Fruit fly (Drosophila melanogaster) whole organism, prepupa: Measurements from ENCODE around the gene CG10064.

Experiments
- Blimp-1 ChIP-seq: fragments of 200-800 bp; sonication (Bioruptor generic); optimal IDR thresholded peaks from 3 replicates; lab custom pipeline; 2017; ENCODE audit warnings: missing biosample characterization, missing genetic modification characterization, mild to moderate bottlenecking, moderate library complexity, missing genetic modification reagents
- CG10631 ChIP-seq: fragments of 200-800 bp; sonication (Bioruptor generic); optimal IDR thresholded peaks from 2 replicates; lab custom pipeline; 2016; ENCODE audit warnings: missing biosample characterization, missing genetic modification characterization
- CG10669 ChIP-seq: fragments of 200-800 bp; sonication (Bioruptor generic); optimal IDR thresholded peaks from 3 replicates; lab custom pipeline; 2018; ENCODE audit warnings: missing biosample characterization, mild to moderate bottlenecking, missing genetic modification characterization, moderate library complexity
- CG11294 ChIP-seq: fragments of 200-800 bp; sonication (Bioruptor generic); IDR thresholded peaks from 2 replicates; pipeline ENCODE4 v1.3.6; 2022; ENCODE audit warnings: missing biosample characterization, missing genetic modification characterization
- CG11762 ChIP-seq: fragments of 200-800 bp; sonication (Bioruptor generic); optimal IDR thresholded peaks from 3 replicates; lab custom pipeline; 2016; ENCODE audit warnings: missing biosample characterization, missing genetic modification characterization; ENCODE audit not compliant: insufficient read depth
- CG11902 ChIP-seq: fragments of 200-800 bp; sonication (Bioruptor generic); optimal IDR thresholded peaks from 3 replicates; lab custom pipeline; 2016; ENCODE audit warnings: missing biosample characterization, missing genetic modification characterization
- CG1621 ChIP-seq: fragments of 200-800 bp; sonication (Bioruptor generic); optimal IDR thresholded peaks from 3 replicates; lab custom pipeline; 2018; ENCODE audit warnings: missing biosample characterization, mild to moderate bottlenecking, missing genetic modification characterization
- CG16779 ChIP-seq: fragments of 200-800 bp; sonication (Bioruptor generic); optimal IDR thresholded peaks from 3 replicates; lab custom pipeline; 2017; ENCODE audit warnings: missing biosample characterization, mild to moderate bottlenecking, missing genetic modification characterization
- CG3032 ChIP-seq: fragments of 200-800 bp; optimal IDR thresholded peaks from 2 replicates; lab custom pipeline; 2019; ENCODE audit warnings: missing biosample characterization, mild to moderate bottlenecking, missing genetic modification characterization, moderate library complexity
- CG31627 ChIP-seq: fragments of 200-800 bp; sonication (Bioruptor generic); optimal IDR thresholded peaks from 3 replicates; lab custom pipeline; 2016; ENCODE audit warnings: missing biosample characterization, missing genetic modification characterization
- CG32006 ChIP-seq: fragments of 200-800 bp; sonication (Bioruptor generic); optimal IDR thresholded peaks from 3 replicates; lab custom pipeline; 2017; ENCODE audit warnings: missing biosample characterization, mild to moderate bottlenecking, missing genetic modification characterization
- CG34406 ChIP-seq: fragments of 200-800 bp; sonication (Bioruptor generic); optimal IDR thresholded peaks from 3 replicates; lab custom pipeline; 2016; ENCODE audit warnings: missing biosample characterization, missing genetic modification characterization
- CG3919 ChIP-seq: fragments of 200-800 bp; sonication (Bioruptor generic); optimal IDR thresholded peaks from 3 replicates; lab custom pipeline; 2016; ENCODE audit warnings: missing biosample characterization, missing genetic modification characterization
- CG4318 ChIP-seq: fragments of 200-800 bp; sonication (Bioruptor generic); optimal IDR thresholded peaks from 3 replicates; lab custom pipeline; 2017; ENCODE audit warnings: missing biosample characterization, mild to moderate bottlenecking, missing genetic modification characterization
- CG6276 ChIP-seq: fragments of 200-800 bp; sonication (Bioruptor generic); optimal IDR thresholded peaks from 2 replicates; lab custom pipeline; 2017; ENCODE audit warnings: missing biosample characterization, mild to moderate bottlenecking, missing genetic modification characterization
- CG6792 ChIP-seq: fragments of 200-800 bp; sonication (Bioruptor generic); optimal IDR thresholded peaks from 3 replicates; lab custom pipeline; 2016; ENCODE audit warnings: missing biosample characterization, missing genetic modification characterization
- CG6808 ChIP-seq: fragments of 200-800 bp; sonication (Bioruptor generic); optimal IDR thresholded peaks from 3 replicates; lab custom pipeline; 2017; ENCODE audit warnings: missing biosample characterization, missing genetic modification characterization, mild to moderate bottlenecking, moderate library complexity, missing genetic modification reagents
- CG7368 ChIP-seq: fragments of 200-800 bp; sonication (Bioruptor generic); optimal IDR thresholded peaks from 3 replicates; lab custom pipeline; 2016; ENCODE audit warnings: missing biosample characterization, missing genetic modification characterization
- CG8632 ChIP-seq: fragments of 200-800 bp; sonication (Bioruptor generic); optimal IDR thresholded peaks from 3 replicates; lab custom pipeline; 2016; ENCODE audit warnings: missing biosample characterization, missing genetic modification characterization
- CG9139 ChIP-seq: fragments of 200-800 bp; sonication (Bioruptor generic); optimal IDR thresholded peaks from 3 replicates; lab custom pipeline; 2017; ENCODE audit warnings: missing biosample characterization, mild to moderate bottlenecking, missing genetic modification characterization
- Eip75B ChIP-seq: fragments of 200-800 bp; sonication (Bioruptor generic); optimal IDR thresholded peaks from 3 replicates; lab custom pipeline; 2016; ENCODE audit warnings: missing biosample characterization, missing genetic modification characterization
- Eip78C ChIP-seq: fragments of 200-800 bp; sonication (Bioruptor generic); peaks from one replicate; lab custom pipeline; 2016; ENCODE audit warnings: missing biosample characterization, missing genetic modification characterization
- Eip93F ChIP-seq: fragments of 200-800 bp; sonication (Bioruptor generic); optimal IDR thresholded peaks from 2 replicates; lab custom pipeline; 2016; ENCODE audit warnings: missing biosample characterization, mild to moderate bottlenecking, missing genetic modification characterization
- Ets21C ChIP-seq: fragments of 200-800 bp; sonication (Bioruptor generic); optimal IDR thresholded peaks from 3 replicates; lab custom pipeline; 2016; ENCODE audit warnings: missing biosample characterization, missing genetic modification characterization
- Ets96B ChIP-seq: fragments of 200-800 bp; optimal IDR thresholded peaks from 2 replicates; lab custom pipeline; 2019; ENCODE audit warnings: missing biosample characterization, mild to moderate bottlenecking, missing genetic modification characterization, moderate library complexity
- Gug ChIP-seq: fragments of 200-800 bp; sonication (Bioruptor generic); IDR thresholded peaks from 2 replicates; pipeline ENCODE4 v1.3.6; 2022; ENCODE audit warnings: missing biosample characterization, missing genetic modification characterization
- Hr38 ChIP-seq: sonication (Bioruptor generic); optimal IDR thresholded peaks from 2 replicates; lab custom pipeline; 2016; ENCODE audit warnings: missing biosample characterization, missing genetic modification characterization
- Hr39 ChIP-seq: fragments of 200-800 bp; sonication (Bioruptor generic); optimal IDR thresholded peaks from 2 replicates; lab custom pipeline; 2016; ENCODE audit warnings: missing biosample characterization, missing genetic modification characterization
- Lpt ChIP-seq: fragments of 200-800 bp; sonication (Bioruptor generic); optimal IDR thresholded peaks from 3 replicates; lab custom pipeline; 2016; ENCODE audit warnings: missing biosample characterization, missing genetic modification characterization
- Met ChIP-seq: fragments of 200-800 bp; sonication (Bioruptor generic); optimal IDR thresholded peaks from 3 replicates; lab custom pipeline; 2016; ENCODE audit warnings: missing biosample characterization, missing genetic modification characterization
- OdsH ChIP-seq: fragments of 200-800 bp; sonication (Bioruptor generic); optimal IDR thresholded peaks from 3 replicates; lab custom pipeline; 2016; ENCODE audit warnings: missing biosample characterization, missing genetic modification characterization
- Smox ChIP-seq: fragments of 200-800 bp; sonication (Bioruptor generic); optimal IDR thresholded peaks from 3 replicates; lab custom pipeline; 2016; ENCODE audit warnings: missing biosample characterization, missing genetic modification characterization
- Sox102F ChIP-seq: fragments of 200-800 bp; sonication (Bioruptor generic); optimal IDR thresholded peaks from 2 replicates; lab custom pipeline; 2016; ENCODE audit warnings: missing biosample characterization, mild to moderate bottlenecking, missing genetic modification characterization
- Sox14 ChIP-seq: fragments of 200-800 bp; sonication (Bioruptor generic); optimal IDR thresholded peaks from 3 replicates; lab custom pipeline; 2016; ENCODE audit warnings: missing biosample characterization, missing genetic modification characterization
- acj6 ChIP-seq: fragments of 200-800 bp; sonication (Bioruptor generic); optimal IDR thresholded peaks from 3 replicates; lab custom pipeline; 2016; ENCODE audit warnings: missing biosample characterization, missing genetic modification characterization
- cyc ChIP-seq: fragments of 200-800 bp; sonication (Bioruptor generic); optimal IDR thresholded peaks from 3 replicates; lab custom pipeline; 2016; ENCODE audit warnings: missing biosample characterization, missing genetic modification characterization
- dac ChIP-seq: fragments of 200-800 bp; sonication (Bioruptor generic); optimal IDR thresholded peaks from 2 replicates; lab custom pipeline; 2017; ENCODE audit warnings: missing biosample characterization, mild to moderate bottlenecking, missing genetic modification characterization
- eg ChIP-seq: fragments of 200-800 bp; sonication (Bioruptor generic); IDR thresholded peaks from 3 replicates; pipeline ENCODE4 v1.3.6; 2022; ENCODE audit warnings: missing biosample characterization, missing genetic modification characterization
- fd59A ChIP-seq: fragments of 200-800 bp; sonication (Bioruptor generic); optimal IDR thresholded peaks from 2 replicates; lab custom pipeline; 2017; ENCODE audit warnings: missing biosample characterization, mild to moderate bottlenecking, missing genetic modification characterization, missing genetic modification reagents
- fd85E ChIP-seq: fragments of 200-800 bp; sonication (Bioruptor generic); optimal IDR thresholded peaks from 3 replicates; lab custom pipeline; 2016; ENCODE audit warnings: missing biosample characterization, missing genetic modification characterization
- fkh ChIP-seq: fragments of 200-800 bp; sonication (Bioruptor generic); optimal IDR thresholded peaks from 3 replicates; lab custom pipeline; 2017; ENCODE audit warnings: missing biosample characterization, mild to moderate bottlenecking, missing genetic modification characterization, moderate library complexity
- lz ChIP-seq: fragments of 200-800 bp; sonication (Bioruptor generic); optimal IDR thresholded peaks from 3 replicates; lab custom pipeline; 2016; ENCODE audit warnings: missing biosample characterization, missing genetic modification characterization
- net ChIP-seq: fragments of 200-800 bp; sonication (Bioruptor generic); optimal IDR thresholded peaks from 3 replicates; lab custom pipeline; 2016; ENCODE audit warnings: missing biosample characterization, missing genetic modification characterization
- pdm3 ChIP-seq: fragments of 200-800 bp; sonication (Bioruptor generic); optimal IDR thresholded peaks from 3 replicates; lab custom pipeline; 2016; ENCODE audit warnings: missing biosample characterization, missing genetic modification characterization
- salr ChIP-seq, 2 experiments: fragments of 200-800 bp; sonication (Bioruptor generic); optimal IDR thresholded peaks; 3 replicates each; lab custom pipeline; 2016 to 2018; ENCODE audit warnings: missing biosample characterization in 2 of 2, missing genetic modification characterization in 2 of 2, mild to moderate bottlenecking in 1 of 2
- spab ChIP-seq: fragments of 200-800 bp; sonication (Bioruptor generic); optimal IDR thresholded peaks from 2 replicates; lab custom pipeline; 2017; ENCODE audit warnings: missing biosample characterization, mild to moderate bottlenecking, missing genetic modification characterization, missing genetic modification reagents
- ss ChIP-seq, 2 experiments: fragments of 200-800 bp; sonication (Bioruptor generic); optimal IDR thresholded peaks; 2 replicates in 1 of 2; 3 replicates in 1 of 2; lab custom pipeline; 2017 to 2018; ENCODE audit warnings: mild to moderate bottlenecking in 2 of 2, missing biosample characterization in 2 of 2, missing genetic modification characterization in 2 of 2, moderate library complexity in 1 of 2
- svp ChIP-seq: fragments of 200-800 bp; sonication (Bioruptor generic); peaks from one replicate; lab custom pipeline; 2016; ENCODE audit warnings: missing biosample characterization, missing genetic modification characterization
- topi ChIP-seq: fragments of 200-800 bp; sonication (Bioruptor generic); optimal IDR thresholded peaks from 3 replicates; lab custom pipeline; 2016; ENCODE audit warnings: missing biosample characterization, missing genetic modification characterization
- vri ChIP-seq: fragments of 200-800 bp; sonication (Bioruptor generic); optimal IDR thresholded peaks from 3 replicates; lab custom pipeline; 2016; ENCODE audit warnings: missing biosample characterization, mild to moderate bottlenecking, missing genetic modification characterization

Gene CG10064

DNA sequence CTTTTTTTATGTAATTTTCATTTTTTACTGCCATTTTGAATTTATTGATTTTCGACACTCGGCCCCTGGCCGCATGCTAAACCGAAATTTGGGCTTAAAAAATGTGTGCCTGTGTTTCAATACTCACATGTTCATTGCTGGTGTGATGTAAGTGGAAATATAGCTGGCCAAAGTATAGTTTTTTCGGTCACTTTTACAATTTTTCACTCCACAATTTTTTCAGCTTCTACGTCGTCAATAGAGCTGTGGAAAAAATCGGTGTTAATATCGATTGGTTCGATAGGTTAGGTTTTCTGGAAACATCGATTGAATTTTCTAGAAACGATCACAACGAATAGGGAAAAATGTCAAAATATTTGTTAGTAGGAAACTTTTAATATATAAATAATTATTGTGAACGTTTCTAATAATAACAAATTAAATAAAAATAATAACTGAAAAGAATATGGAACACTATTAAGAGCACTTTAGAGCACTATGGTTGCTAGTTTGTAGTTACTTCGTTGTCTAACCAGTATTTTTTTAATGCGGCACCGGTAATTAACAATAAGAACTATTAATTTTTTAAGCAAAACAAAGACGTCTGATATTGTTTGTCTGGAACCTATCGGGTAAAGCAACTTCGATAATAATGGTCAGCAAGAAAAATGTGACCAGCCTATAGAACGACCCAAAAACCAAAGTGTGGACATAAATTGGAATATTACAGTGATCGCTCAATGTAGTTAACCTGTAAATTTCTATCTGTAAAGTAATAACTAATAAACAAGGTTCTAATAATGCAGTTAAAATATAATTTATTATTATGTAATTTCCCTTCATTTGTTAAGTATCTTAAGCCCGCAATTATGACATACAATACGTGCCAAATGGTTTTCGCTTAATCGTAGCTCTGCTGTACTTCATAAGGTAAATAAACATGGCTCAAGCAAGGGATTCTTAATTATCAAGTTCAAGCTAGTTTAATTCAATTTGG lies 12.2 kb downstream of the CG10064 start, which contains the start of the genes CG10077 and CG9948:
Gene CG10077, minus strand, starts transcription at position 651 of the 976 bp plus-strand sequence.
Gene CG9948, plus strand, starts transcription at position 738 of the 976 bp plus-strand sequence.
- TF ChIP-seq CG11294 (GFP tag; lab: Robert Waterston, UW) = peak; percentile 85
- TF ChIP-seq spab (GFP tag; lab: Kevin White, UChicago) = no peak
- TF ChIP-seq salr (GFP tag; optimal IDR thresholded peaks at IDR 0.05; lab: Kevin White, UChicago) = peak in 1 of 2 experiments; percentile 74
- no peak for TF ChIP-seq CG6276 (GFP tag; lab: Kevin White, UChicago)
- TF ChIP-seq topi (GFP tag; lab: Kevin White, UChicago) = peak; percentile 88
- peak; percentile 88 for TF ChIP-seq CG10669 (GFP tag; lab: Kevin White, UChicago)
- peak; percentile 95 for TF ChIP-seq eg (GFP tag; lab: Robert Waterston, UW)
- peak; percentile 82 for TF ChIP-seq CG7368 (GFP tag; lab: Kevin White, UChicago)
- peak; percentile 90 for TF ChIP-seq lz (GFP tag; lab: Kevin White, UChicago)
- TF ChIP-seq Ets21C (GFP tag; lab: Kevin White, UChicago) = peak; percentile 81
- TF ChIP-seq vri (GFP tag; lab: Kevin White, UChicago) = peak; percentile 80
- TF ChIP-seq CG16779 (tag; lab: Kevin White, UChicago) = no peak
- TF ChIP-seq Sox14 (GFP tag; lab: Kevin White, UChicago) = peak; percentile 87
- TF ChIP-seq Eip93F (GFP tag; lab: Kevin White, UChicago) = peak; percentile 86
- TF ChIP-seq Lpt (GFP tag; lab: Kevin White, UChicago) = no peak
- peak; percentile 88 for TF ChIP-seq CG31627 (GFP tag; lab: Kevin White, UChicago)
- TF ChIP-seq CG34406 = peak; percentile 86
- peak; percentile 83 for TF ChIP-seq Hr39 (GFP tag; lab: Kevin White, UChicago)
- TF ChIP-seq svp = peak; percentile 94
- TF ChIP-seq dac (GFP tag; lab: Kevin White, UChicago) = peak; percentile 51
- peak; percentile 87 for TF ChIP-seq CG10631 (GFP tag; lab: Kevin White, UChicago)
- TF ChIP-seq pdm3 (GFP tag; lab: Kevin White, UChicago) = peak; percentile 90
- peak; percentile 90 for TF ChIP-seq Sox102F (GFP tag; lab: Kevin White, UChicago)
- TF ChIP-seq Smox = peak; percentile 89
- peak; percentile 93 for TF ChIP-seq fkh (GFP tag; lab: Kevin White, UChicago)
- TF ChIP-seq CG9139 (GFP tag; lab: Kevin White, UChicago) = peak; percentile 69
- peak; percentile 83 for TF ChIP-seq fd59A (GFP tag; lab: Kevin White, UChicago)
- peak; percentile 89 for TF ChIP-seq CG8632
- TF ChIP-seq acj6 (GFP tag; lab: Kevin White, UChicago) = peak; percentile 93
- TF ChIP-seq CG1621 (tag; lab: Kevin White, UChicago) = peak; percentile 87
- peak; percentile 85 for TF ChIP-seq Eip75B (GFP tag; lab: Kevin White, UChicago)
- peak; percentile 87 for TF ChIP-seq CG32006
- TF ChIP-seq CG11902 (GFP tag; lab: Kevin White, UChicago) = peak; percentile 76
- TF ChIP-seq CG3919 (GFP tag; lab: Kevin White, UChicago) = peak; percentile 91
- peak; percentile 84 for TF ChIP-seq CG6808 (GFP tag; lab: Kevin White, UChicago)
- peak; percentile 67 for TF ChIP-seq Blimp-1
- TF ChIP-seq CG11762 (GFP tag; lab: Kevin White, UChicago) = peak; percentile 83
- TF ChIP-seq ss (GFP tag; optimal IDR thresholded peaks at IDR 0.05; lab: Kevin White, UChicago) = peak; percentile 79 to 88
- TF ChIP-seq Hr38 (GFP tag; lab: Kevin White, UChicago) = no peak
- peak; percentile 90 for TF ChIP-seq Ets96B (tag; lab: Kevin White, UChicago)
- TF ChIP-seq Eip78C = peak; percentile 98
- peak; percentile 82 for TF ChIP-seq Gug (GFP tag; lab: Robert Waterston, UW)
- peak; percentile 92 for TF ChIP-seq OdsH
- TF ChIP-seq Met = peak; percentile 90
- peak; percentile 85 for TF ChIP-seq cyc (GFP tag; lab: Kevin White, UChicago)
- TF ChIP-seq CG6792 = peak; percentile 88
- peak; percentile 91 for TF ChIP-seq CG3032 (tag; lab: Kevin White, UChicago)
- peak; percentile 85 for TF ChIP-seq net
- TF ChIP-seq fd85E = no peak
- no peak for TF ChIP-seq CG4318
